Fruit fly (Drosophila melanogaster) S2 (cell line): ENCODE results near the gene CG32428.

Experiments
- CG8478 ChIP-seq: fragments of >200 bp; optimal IDR thresholded peaks from 2 replicates; lab custom pipeline; 2018
- CTCF ChIP-seq, 2 experiments: fragments of >200 bp; optimal IDR thresholded peaks; 2 replicates each; lab custom pipeline; 2018

DNA sequence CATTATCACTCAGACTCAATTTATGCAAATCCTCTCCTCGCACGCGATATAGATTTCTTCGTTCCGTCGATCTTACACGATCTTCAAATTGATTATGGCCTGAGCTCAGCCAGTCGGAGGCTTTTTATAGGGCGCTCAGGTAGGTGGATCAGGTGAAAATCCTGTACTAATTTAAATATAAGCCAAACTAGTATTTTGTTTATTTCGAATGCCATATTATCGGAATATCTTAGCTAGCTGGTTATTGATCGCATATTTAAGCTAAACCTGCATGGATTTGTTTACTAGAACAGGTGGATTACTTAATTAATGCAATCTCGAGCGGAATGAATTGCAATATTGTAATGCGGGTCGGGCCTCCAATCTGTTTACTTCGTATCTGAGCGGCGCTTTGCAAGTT lies 33.8 kb downstream of the CG32428 start, which contains the start of gene Hpd:
- TF ChIP-seq CTCF (optimal IDR thresholded peaks at IDR 0.05; lab: Kevin White, UChicago) (no peak), CG8478 (no peak)
